Worm (Caenorhabditis elegans) whole organism, L1 larva: ENCODE results near the gene clp-1.

ENCODE experiments used
- C04F5.9 ChIP-seq: sonication (generic microtip); optimal IDR thresholded peaks from 2 replicates; lab custom pipeline; 2016; ENCODE audit warnings: missing genetic modification characterization, missing compliant biosample characterization
- C16A3.4 ChIP-seq: fragments of 150-350 bp; optimal IDR thresholded peaks from 2 replicates; lab custom pipeline; 2014; ENCODE audit warnings: missing biosample characterization, missing genetic modification characterization
- F16B12.6 ChIP-seq: fragments of 150-350 bp; optimal IDR thresholded peaks from 2 replicates; lab custom pipeline; 2014; ENCODE audit warnings: missing biosample characterization, missing genetic modification characterization
- aha-1 ChIP-seq: fragments of 150-350 bp; optimal IDR thresholded peaks from 2 replicates; lab custom pipeline; 2014; ENCODE audit warnings: missing biosample characterization, missing genetic modification characterization
- aly-2 ChIP-seq: fragments of 150-350 bp; optimal IDR thresholded peaks from 2 replicates; lab custom pipeline; 2014; ENCODE audit warnings: missing biosample characterization, missing genetic modification characterization
- ces-1 ChIP-seq: fragments of 150-350 bp; optimal IDR thresholded peaks from 2 replicates; lab custom pipeline; 2014; ENCODE audit warnings: missing biosample characterization, missing genetic modification reagents, missing genetic modification characterization
- dpl-1 ChIP-seq, 3 experiments: fragments of 150-350 bp in 2 of 3; sonication (generic microtip) in 1 of 3; optimal IDR thresholded peaks; 2 replicates each; lab custom pipeline; 2014 to 2017; ENCODE audit warnings: missing biosample characterization in 3 of 3, missing genetic modification characterization in 3 of 3, missing genetic modification reagents in 3 of 3
- efl-1 ChIP-seq, 4 experiments: fragments of 150-350 bp; optimal IDR thresholded peaks in 3 of 4; peaks in 1 of 4; 1 replicate in 1 of 4; 2 replicates in 3 of 4; lab custom pipeline; 2014; ENCODE audit warnings: missing biosample characterization in 2 of 4, missing genetic modification characterization in 2 of 4, missing genetic modification reagents in 2 of 4
- egl-27 ChIP-seq, 2 experiments: fragments of 150-350 bp in 1 of 2; sonication (generic microtip); optimal IDR thresholded peaks; 3 replicates each; lab custom pipeline; 2017 to 2018; ENCODE audit warnings: missing biosample characterization in 2 of 2, missing genetic modification characterization in 2 of 2, missing genetic modification reagents in 2 of 2
- elt-3 ChIP-seq, 6 experiments: fragments of 150-350 bp in 1 of 6; sonication (generic microtip); optimal IDR thresholded peaks; 2 replicates each; lab custom pipeline; 2017 to 2018; ENCODE audit warnings: missing biosample characterization in 6 of 6, missing genetic modification characterization in 6 of 6, inconsistent platforms in 1 of 6
- fkh-10 ChIP-seq: sonication (generic microtip); optimal IDR thresholded peaks from 2 replicates; lab custom pipeline; 2017; ENCODE audit warnings: missing biosample characterization, missing genetic modification reagents, missing genetic modification characterization
- fkh-4 ChIP-seq: sonication (generic microtip); optimal IDR thresholded peaks from 2 replicates; lab custom pipeline; 2016; ENCODE audit warnings: missing compliant biosample characterization, missing genetic modification characterization, borderline replicate concordance
- fkh-8 ChIP-seq: sonication (generic microtip); optimal IDR thresholded peaks from 2 replicates; lab custom pipeline; 2016; ENCODE audit warnings: mild to moderate bottlenecking, missing genetic modification characterization, missing compliant biosample characterization
- grh-1 ChIP-seq: fragments of 200-800 bp; sonication (Bioruptor generic); IDR thresholded peaks from 2 replicates; pipeline ENCODE4 v1.3.6; 2022; ENCODE audit warnings: missing genetic modification reagents, missing genetic modification characterization, missing compliant biosample characterization
- hlh-17 ChIP-seq: fragments of 200-800 bp; sonication (Bioruptor generic); optimal IDR thresholded peaks from 2 replicates; lab custom pipeline; 2018; ENCODE audit warnings: missing genetic modification characterization, mild to moderate bottlenecking, missing compliant biosample characterization, moderate library complexity, borderline replicate concordance
- hlh-4 ChIP-seq: sonication (generic microtip); optimal IDR thresholded peaks from 2 replicates; lab custom pipeline; 2016; ENCODE audit warnings: mild to moderate bottlenecking, missing genetic modification characterization, missing compliant biosample characterization
- hpl-2 ChIP-seq: fragments of 150-350 bp; optimal IDR thresholded peaks from 2 replicates; lab custom pipeline; 2014; ENCODE audit warnings: missing biosample characterization, missing genetic modification reagents, missing genetic modification characterization
- lin-15B ChIP-seq: fragments of 150-350 bp; sonication (generic microtip); optimal IDR thresholded peaks from 3 replicates; lab custom pipeline; 2014; ENCODE audit warnings: missing biosample characterization, missing genetic modification characterization
- lin-35 ChIP-seq, 2 experiments: fragments of 150-350 bp; optimal IDR thresholded peaks; 2 replicates each; lab custom pipeline; 2014; ENCODE audit warnings: missing biosample characterization in 2 of 2, missing genetic modification characterization in 2 of 2, missing genetic modification reagents in 2 of 2
- lir-3 ChIP-seq: sonication (generic microtip); optimal IDR thresholded peaks from 2 replicates; lab custom pipeline; 2016; ENCODE audit warnings: mild to moderate bottlenecking, missing genetic modification characterization, moderate library complexity, missing compliant biosample characterization; ENCODE audit not compliant: poor library complexity
- lsy-2 ChIP-seq, 2 experiments: fragments of 150-350 bp; optimal IDR thresholded peaks; 2 replicates each; lab custom pipeline; 2014; ENCODE audit warnings: missing biosample characterization in 2 of 2, missing genetic modification characterization in 2 of 2
- mab-9 ChIP-seq: fragments of 200-800 bp; sonication (Bioruptor generic); IDR thresholded peaks from 2 replicates; pipeline ENCODE4 v1.3.6; 2022; ENCODE audit warnings: missing genetic modification reagents, missing genetic modification characterization, missing compliant biosample characterization
- mdl-1 ChIP-seq, 2 experiments: fragments of 150-350 bp; optimal IDR thresholded peaks; 2 replicates each; lab custom pipeline; 2014 to 2017; ENCODE audit warnings: missing biosample characterization in 2 of 2, missing genetic modification characterization in 2 of 2, inconsistent platforms in 1 of 2
- mef-2 ChIP-seq: fragments of 150-350 bp; optimal IDR thresholded peaks from 2 replicates; lab custom pipeline; 2014; ENCODE audit warnings: missing biosample characterization, missing genetic modification characterization
- mep-1 ChIP-seq: fragments of 150-350 bp; optimal IDR thresholded peaks from 2 replicates; lab custom pipeline; 2014; ENCODE audit warnings: missing biosample characterization, missing genetic modification characterization
- nhr-12 ChIP-seq: sonication (generic microtip); optimal IDR thresholded peaks from 2 replicates; lab custom pipeline; 2017; ENCODE audit warnings: missing biosample characterization, missing genetic modification characterization
- nhr-20 ChIP-seq: sonication (generic microtip); optimal IDR thresholded peaks from 2 replicates; lab custom pipeline; 2016; ENCODE audit warnings: mild to moderate bottlenecking, missing genetic modification characterization, missing compliant biosample characterization
- nhr-28 ChIP-seq: fragments of 150-350 bp; optimal IDR thresholded peaks from 2 replicates; lab custom pipeline; 2014; ENCODE audit warnings: missing biosample characterization, missing genetic modification characterization
- nhr-71 ChIP-seq: sonication (generic microtip); optimal IDR thresholded peaks from 2 replicates; lab custom pipeline; 2016; ENCODE audit warnings: mild to moderate bottlenecking, missing genetic modification characterization, moderate library complexity, missing compliant biosample characterization
- nhr-76 ChIP-seq: sonication (generic microtip); optimal IDR thresholded peaks from 2 replicates; lab custom pipeline; 2017; ENCODE audit warnings: missing biosample characterization, missing genetic modification characterization
- nhr-77 ChIP-seq: fragments of 150-350 bp; optimal IDR thresholded peaks from 2 replicates; lab custom pipeline; 2014; ENCODE audit warnings: missing biosample characterization, missing genetic modification characterization
- nhr-84 ChIP-seq: sonication (generic microtip); optimal IDR thresholded peaks from 2 replicates; lab custom pipeline; 2017; ENCODE audit warnings: missing biosample characterization, missing genetic modification characterization
- nhr-85 ChIP-seq: sonication (generic microtip); peaks from one replicate; lab custom pipeline; 2016; ENCODE audit warnings: missing genetic modification characterization, inconsistent platforms, missing compliant biosample characterization
- nhr-90 ChIP-seq: sonication (generic microtip); optimal IDR thresholded peaks from 2 replicates; lab custom pipeline; 2016; ENCODE audit warnings: mild to moderate bottlenecking, missing genetic modification characterization, missing compliant biosample characterization; ENCODE audit not compliant: poor library complexity
- pag-3 ChIP-seq: sonication (generic microtip); optimal IDR thresholded peaks from 2 replicates; lab custom pipeline; 2017; ENCODE audit warnings: missing genetic modification characterization, mild to moderate bottlenecking, missing compliant biosample characterization, antibody characterized with exemption, borderline replicate concordance; ENCODE audit not compliant: insufficient read depth
- pax-3 ChIP-seq: fragments of 200-800 bp; sonication (Bioruptor generic); optimal IDR thresholded peaks from 2 replicates; lab custom pipeline; 2018; ENCODE audit warnings: mild to moderate bottlenecking, missing genetic modification characterization, moderate library complexity, missing compliant biosample characterization
- pqm-1 ChIP-seq: sonication (generic microtip); optimal IDR thresholded peaks from 3 replicates; lab custom pipeline; 2017; ENCODE audit warnings: missing biosample characterization, missing genetic modification characterization
- rnt-1 ChIP-seq: sonication (generic microtip); optimal IDR thresholded peaks from 2 replicates; lab custom pipeline; 2016; ENCODE audit warnings: mild to moderate bottlenecking, missing genetic modification characterization, moderate library complexity, missing compliant biosample characterization
- skn-1 ChIP-seq: fragments of 150-350 bp; optimal IDR thresholded peaks from 2 replicates; lab custom pipeline; 2014; ENCODE audit warnings: missing biosample characterization, missing genetic modification characterization
- snpc-4 ChIP-seq: fragments of 150-350 bp; optimal IDR thresholded peaks from 2 replicates; lab custom pipeline; 2014; ENCODE audit warnings: missing biosample characterization, missing genetic modification characterization
- sox-4 ChIP-seq: sonication (generic microtip); optimal IDR thresholded peaks from 2 replicates; lab custom pipeline; 2016; ENCODE audit warnings: missing genetic modification characterization, missing compliant biosample characterization
- sptf-1 ChIP-seq: fragments of 150-350 bp; optimal IDR thresholded peaks from 2 replicates; lab custom pipeline; 2014; ENCODE audit warnings: missing biosample characterization, missing genetic modification characterization
- tbx-2 ChIP-seq: sonication (generic microtip); optimal IDR thresholded peaks from 2 replicates; lab custom pipeline; 2016; ENCODE audit warnings: missing genetic modification characterization, missing compliant biosample characterization
- tlp-1 ChIP-seq: fragments of 150-350 bp; optimal IDR thresholded peaks from 2 replicates; lab custom pipeline; 2014; ENCODE audit warnings: missing biosample characterization, missing genetic modification characterization
- unc-130 ChIP-seq: fragments of 150-350 bp; optimal IDR thresholded peaks from 2 replicates; lab custom pipeline; 2017; ENCODE audit warnings: missing biosample characterization, missing genetic modification characterization, inconsistent platforms
- unc-30 ChIP-seq: sonication (generic microtip); optimal IDR thresholded peaks from 2 replicates; lab custom pipeline; 2017; ENCODE audit warnings: missing biosample characterization, missing genetic modification characterization
- xbp-1 ChIP-seq: sonication (generic microtip); optimal IDR thresholded peaks from 2 replicates; lab custom pipeline; 2016; ENCODE audit warnings: missing genetic modification characterization, missing compliant biosample characterization
- zip-4 ChIP-seq: fragments of 200-800 bp; sonication (Bioruptor generic); optimal IDR thresholded peaks from 2 replicates; lab custom pipeline; 2018; ENCODE audit warnings: mild to moderate bottlenecking, missing genetic modification characterization, moderate library complexity, missing compliant biosample characterization

The clp-1 gene

ce11 chrIII:8009769-8010168 lies 30.0 kb downstream of the clp-1 start, which contains the start of gene cit-1.1 (continued):
- peak; percentile 38 for TF ChIP-seq lin-15B (tag; lab: Kevin White, UChicago)
- TF ChIP-seq C16A3.4 (tag; lab: Kevin White, UChicago), result peak; percentile 37
- no peak for TF ChIP-seq unc-130 (tag; lab: Kevin White, UChicago)
- no peak for TF ChIP-seq pqm-1
- no peak for TF ChIP-seq nhr-20 (tag; lab: Kevin White, UChicago)
- TF ChIP-seq dpl-1 (GFP tag; optimal IDR thresholded peaks at IDR 0.05; lab: Kevin White, UChicago), result peak in 2 of 3 experiments; percentile 33 to 49
- no peak for TF ChIP-seq ces-1 (GFP tag; lab: Kevin White, UChicago)
- no peak for TF ChIP-seq tlp-1 (tag; lab: Kevin White, UChicago)
- TF ChIP-seq skn-1, result peak; percentile 32
- no peak for TF ChIP-seq fkh-10 (GFP tag; lab: Kevin White, UChicago)
- TF ChIP-seq mdl-1 (tag; optimal IDR thresholded peaks at IDR 0.05; lab: Kevin White, UChicago), result no peak
- no peak for TF ChIP-seq tbx-2 (tag; lab: Kevin White, UChicago)
- no peak for TF ChIP-seq C04F5.9 (tag; lab: Kevin White, UChicago)
- no peak for TF ChIP-seq nhr-90 (tag; lab: Kevin White, UChicago)
- no peak for TF ChIP-seq sptf-1 (tag; lab: Kevin White, UChicago)
- TF ChIP-seq pax-3 (tag; lab: Kevin White, UChicago), result no peak
- no peak for TF ChIP-seq mab-9 (GFP tag; lab: Robert Waterston, UW)
- no peak for TF ChIP-seq hlh-17 (GFP tag; lab: Kevin White, UChicago)
- TF ChIP-seq hlh-4 (tag; lab: Kevin White, UChicago), result no peak
- peak; percentile 32 for TF ChIP-seq nhr-85 (tag; lab: Kevin White, UChicago)
- TF ChIP-seq zip-4 (GFP tag; lab: Kevin White, UChicago), result no peak
- TF ChIP-seq pag-3 (tag; lab: Kevin White, UChicago), result no peak
- TF ChIP-seq nhr-71, result no peak
- TF ChIP-seq fkh-4 (tag; lab: Kevin White, UChicago), result no peak
- no peak for TF ChIP-seq nhr-12
- TF ChIP-seq lsy-2 (tag; optimal IDR thresholded peaks at IDR 0.05; lab: Kevin White, UChicago), result peak; percentile 38 to 66
- TF ChIP-seq hpl-2 (GFP tag; lab: Kevin White, UChicago), result no peak
- TF ChIP-seq lir-3 (tag; lab: Kevin White, UChicago), result no peak
- TF ChIP-seq mep-1 (tag; lab: Kevin White, UChicago), result no peak
- TF ChIP-seq lin-35 (GFP tag; optimal IDR thresholded peaks at IDR 0.05; lab: Kevin White, UChicago), result peak; percentile 32 to 37
- no peak for TF ChIP-seq xbp-1
- TF ChIP-seq nhr-77 (tag; lab: Kevin White, UChicago), result no peak
- TF ChIP-seq efl-1 (optimal IDR thresholded peaks at IDR 0.05; lab: Kevin White, UChicago), result peak; percentile 37 to 52
- peak in 1 of 2 experiments; percentile 44 for TF ChIP-seq efl-1 (GFP tag; optimal IDR thresholded peaks at IDR 0.05 in 1 of 2; lab: Kevin White, UChicago)
- TF ChIP-seq fkh-8, result no peak
- TF ChIP-seq aha-1, result no peak

ce11 chrIII:8010260-8010822 lies 30.6 kb downstream of the clp-1 start, which contains the start of gene cit-1.2:
cit-1.2 (plus strand) TSS chrIII:8010772.
- TF ChIP-seq egl-27 (tag; optimal IDR thresholded peaks at IDR 0.05; lab: Kevin White, UChicago), result no peak
- TF ChIP-seq skn-1, result peak; percentile 7

- TF ChIP-seq mef-2 (tag; lab: Kevin White, UChicago) (no peak), nhr-28 (tag; lab: Kevin White, UChicago) (no peak), efl-1 (optimal IDR thresholded peaks at IDR 0.05; lab: Kevin White, UChicago) (no peak), efl-1 (GFP tag; optimal IDR thresholded peaks at IDR 0.05 in 1 of 2; lab: Kevin White, UChicago) (no peak), fkh-10 (GFP tag; lab: Kevin White, UChicago) (no peak), snpc-4 (no peak), unc-30 (no peak), lin-35 (GFP tag; optimal IDR thresholded peaks at IDR 0.05; lab: Kevin White, UChicago) (no peak), F16B12.6 (tag; lab: Kevin White, UChicago) (no peak), pax-3 (tag; lab: Kevin White, UChicago) (no peak), tbx-2 (tag; lab: Kevin White, UChicago) (no peak), pqm-1 (no peak), nhr-84 (tag; lab: Kevin White, UChicago) (no peak), nhr-12 (no peak), nhr-20 (tag; lab: Kevin White, UChicago) (no peak), rnt-1 (tag; lab: Kevin White, UChicago) (no peak), nhr-76 (tag; lab: Kevin White, UChicago) (no peak), sox-4 (no peak), elt-3 (tag; optimal IDR thresholded peaks at IDR 0.05; lab: Kevin White, UChicago) (no peak), grh-1 (GFP tag; lab: Robert Waterston, UW) (no peak), aly-2 (tag; lab: Kevin White, UChicago) (no peak)
- TF ChIP-seq, all 84 proteins: peak for 0
Measured at ce11 chrIII:8013582-8013981, 33.8 kb downstream of the clp-1 start.
